Worm (Caenorhabditis elegans) whole organism, late embryonic: Measurements from ENCODE around the gene tbc-8.

Experiments used
- fkh-10 ChIP-seq: fragments of 150-350 bp; optimal IDR thresholded peaks from 2 replicates; lab custom pipeline; 2014; ENCODE audit warnings: missing biosample characterization, missing genetic modification reagents, missing genetic modification characterization
- odd-2 ChIP-seq: sonication (generic microtip); optimal IDR thresholded peaks from 2 replicates; lab custom pipeline; 2017; ENCODE audit warnings: antibody characterized with exemption, mild to moderate bottlenecking, missing genetic modification characterization, missing compliant biosample characterization
- pax-1 ChIP-seq: fragments of 150-350 bp; optimal IDR thresholded peaks from 2 replicates; lab custom pipeline; 2014; ENCODE audit warnings: missing biosample characterization, missing genetic modification characterization

DNA sequence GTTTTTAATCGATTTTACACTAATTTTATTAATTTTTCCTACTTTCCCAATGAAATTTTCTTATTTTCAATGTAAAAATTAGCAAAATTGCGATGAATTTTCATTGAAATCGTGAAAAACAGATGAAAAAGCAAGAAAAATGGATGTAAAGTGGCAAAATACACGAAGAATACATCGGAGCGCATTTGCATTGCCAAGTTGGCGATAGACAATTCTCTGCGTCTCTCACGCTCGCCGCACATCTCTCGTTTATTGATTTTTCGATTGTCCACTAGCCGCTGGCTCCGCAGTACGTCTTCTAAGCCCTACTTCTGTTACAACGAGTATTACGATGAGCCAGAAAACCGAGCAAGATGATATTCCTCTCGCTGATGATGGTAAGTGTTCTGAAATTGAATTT, 46.0 kb upstream of the tbc-8 start, which contains the start of gene unc-69:
- TF ChIP-seq pax-1: no peak
- no peak for TF ChIP-seq odd-2 (tag; lab: Kevin White, UChicago)
- no peak for TF ChIP-seq fkh-10 (GFP tag; lab: Kevin White, UChicago)
